Worm (Caenorhabditis elegans): Measurements from ENCODE around the gene suds-3.
A peak's percentile ranks its signal among the peaks of the same experiment; 100 is the strongest.

Gene suds-3

DNA sequence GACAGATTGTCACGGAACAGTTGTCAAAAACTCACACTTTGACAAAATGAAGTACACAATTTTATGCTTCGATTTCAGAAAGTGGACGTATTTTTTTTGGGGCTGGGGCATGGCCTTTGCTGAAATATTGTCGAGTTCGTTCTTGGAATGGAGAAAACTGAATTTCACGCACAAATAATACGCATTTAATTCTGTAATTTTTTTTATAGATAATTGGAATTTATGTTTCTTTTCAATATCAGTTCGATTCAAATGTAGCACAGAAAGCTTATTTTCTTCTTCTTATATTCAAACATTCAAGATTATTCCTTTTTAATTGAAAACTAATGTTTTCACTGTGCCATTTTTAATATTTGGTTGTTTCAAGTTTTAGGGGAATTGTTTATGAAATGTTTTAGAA lies 29.6 kb downstream of the suds-3 start, which contains the start of gene T07C12.10:
TSS of gene T07C12.10 (minus strand) at position 101 of the 400 bp plus-strand sequence.
- TF ChIP-seq nhr-11 (tag; optimal IDR thresholded peaks at IDR 0.05) (no peak), ceh-19 (GFP tag; optimal IDR thresholded peaks at IDR 0.05) (no peak), ttx-3 (tag; optimal IDR thresholded peaks at IDR 0.05) (no peak), lim-6 (tag; optimal IDR thresholded peaks at IDR 0.05) (no peak), nfya-1 (tag; optimal IDR thresholded peaks at IDR 0.05) (no peak)

- TF ChIP-seq ceh-6 (GFP tag; optimal IDR thresholded peaks at IDR 0.05), result no peak
- no peak for TF ChIP-seq ceh-22 (tag; optimal IDR thresholded peaks at IDR 0.05)
- no peak for TF ChIP-seq C38D4.7 (GFP tag; optimal IDR thresholded peaks at IDR 0.05)
- no peak for TF ChIP-seq pros-1 (tag; optimal IDR thresholded peaks at IDR 0.05)
- TF ChIP-seq ref-2 (tag; optimal IDR thresholded peaks at IDR 0.05), result no peak
- no peak for TF ChIP-seq madf-2 (tag; optimal IDR thresholded peaks at IDR 0.05)
- no peak for TF ChIP-seq ceh-31 (tag; optimal IDR thresholded peaks at IDR 0.05)
- no peak for TF ChIP-seq ceh-48 (tag; optimal IDR thresholded peaks at IDR 0.05)
Observed at ce11 chrV:9962394-9962793, 31.6 kb downstream of the suds-3 start, which contains the start of gene madf-4. Gene madf-4 (minus strand): TSS chrV:9962494.

DNA sequence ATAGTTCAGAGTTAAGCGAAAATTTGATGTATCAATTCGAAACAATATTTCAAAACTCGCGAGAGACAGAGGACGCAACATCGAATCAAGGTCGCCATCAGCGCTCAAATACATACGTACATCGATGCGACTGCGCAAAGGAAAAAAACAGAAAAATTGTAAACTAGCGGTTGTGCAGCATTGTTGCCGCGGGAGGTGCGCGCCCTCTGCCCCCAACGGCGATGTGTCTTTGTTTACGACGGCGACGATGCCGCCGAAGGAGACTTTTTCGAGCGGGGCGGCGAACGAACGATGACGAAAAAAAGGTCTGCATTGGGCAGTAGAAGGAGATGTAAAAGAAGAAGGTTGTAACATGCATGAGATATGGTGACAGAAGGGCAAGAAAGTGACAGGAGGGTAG lies 32.1 kb downstream of the suds-3 start:
- TF ChIP-seq zip-5 (tag; optimal IDR thresholded peaks at IDR 0.05), result no peak
- TF ChIP-seq F13H6.1 (tag; optimal IDR thresholded peaks at IDR 0.05), result no peak
- TF ChIP-seq ceh-6 (GFP tag; optimal IDR thresholded peaks at IDR 0.05), result no peak
- TF ChIP-seq odd-2 (tag; optimal IDR thresholded peaks at IDR 0.05), result no peak
- TF ChIP-seq mec-3 (tag; optimal IDR thresholded peaks at IDR 0.05; ENCODE audit: borderline replicate concordance), result no peak
- no peak for TF ChIP-seq gmeb-2 (tag; optimal IDR thresholded peaks at IDR 0.05)
- no peak for TF ChIP-seq elt-4 (tag; optimal IDR thresholded peaks at IDR 0.05)
- TF ChIP-seq ceh-24 (tag; optimal IDR thresholded peaks at IDR 0.05), result no peak
- TF ChIP-seq sox-2 (GFP tag; IDR thresholded peaks at IDR 0.05), result no peak
- TF ChIP-seq dmd-4 (tag; optimal IDR thresholded peaks at IDR 0.05; ENCODE audit: borderline replicate concordance), result no peak
- no peak for TF ChIP-seq hlh-30 (tag; optimal IDR thresholded peaks at IDR 0.05; ENCODE audit: insufficient read depth)
- TF ChIP-seq unc-3 (GFP tag; conservative IDR thresholded peaks at IDR 0.05), result no peak
- no peak for TF ChIP-seq unc-3 (tag; optimal IDR thresholded peaks at IDR 0.05)
- no peak for TF ChIP-seq hlh-13 (GFP tag; optimal IDR thresholded peaks at IDR 0.05)
- TF ChIP-seq pag-3 (tag; optimal IDR thresholded peaks at IDR 0.05; ENCODE audit: borderline replicate concordance), result no peak
- no peak for TF ChIP-seq fkh-10 (GFP tag; optimal IDR thresholded peaks at IDR 0.05)
- TF ChIP-seq ceh-9 (tag; optimal IDR thresholded peaks at IDR 0.05), result no peak

ce11 chrV:9964152-9964785 lies 33.5 kb downstream of the suds-3 start:
- TF ChIP-seq ceh-31 (tag; optimal IDR thresholded peaks at IDR 0.05) (peak; percentile 28), pax-1 (tag; optimal IDR thresholded peaks at IDR 0.05) (no peak), ceh-14 (tag; optimal IDR thresholded peaks at IDR 0.05) (peak; percentile 26), unc-42 (tag; optimal IDR thresholded peaks at IDR 0.05) (peak; percentile 21), ceh-48 (tag; optimal IDR thresholded peaks at IDR 0.05) (no peak), ref-2 (tag; optimal IDR thresholded peaks at IDR 0.05) (peak; percentile 16), hlh-6 (tag; optimal IDR thresholded peaks at IDR 0.05) (peak; percentile 48)

- no peak for TF ChIP-seq nfya-1 (tag; optimal IDR thresholded peaks at IDR 0.05)
- TF ChIP-seq dmd-4 (tag; optimal IDR thresholded peaks at IDR 0.05; ENCODE audit: borderline replicate concordance), result no peak
- TF ChIP-seq unc-42 (tag; optimal IDR thresholded peaks at IDR 0.05), result peak; percentile 4
- no peak for TF ChIP-seq odd-2 (tag; optimal IDR thresholded peaks at IDR 0.05)
- TF ChIP-seq pat-9 (tag; optimal IDR thresholded peaks at IDR 0.05), result no peak
Observed at ce11 chrV:9965891-9966290, 35.1 kb downstream of the suds-3 start.
